Worm (Caenorhabditis elegans) whole organism, L4 larva: ENCODE data around the gene nspc-19.

Experiments
- D1046.2 ChIP-seq: fragments of 200-800 bp; sonication (Bioruptor generic); IDR thresholded peaks from 2 replicates; pipeline ENCODE4 v1.3.6; 2022; ENCODE audit warnings: missing genetic modification characterization, missing compliant biosample characterization
- F10B5.3 ChIP-seq: sonication (generic microtip); optimal IDR thresholded peaks from 2 replicates; lab custom pipeline; 2016; ENCODE audit warnings: mild to moderate bottlenecking, missing genetic modification characterization, missing compliant biosample characterization
- F37D6.2 ChIP-seq: sonication (generic microtip); optimal IDR thresholded peaks from 2 replicates; lab custom pipeline; 2016; ENCODE audit warnings: mild to moderate bottlenecking, missing genetic modification characterization, missing compliant biosample characterization
- T26A8.4 ChIP-seq: fragments of 200-800 bp; sonication (Bioruptor generic); IDR thresholded peaks from 2 replicates; pipeline ENCODE4 v1.3.6; 2022; ENCODE audit warnings: missing genetic modification characterization, missing compliant biosample characterization
- Y5F2A.4 ChIP-seq: fragments of 200-800 bp; sonication (Bioruptor generic); optimal IDR thresholded peaks from 2 replicates; lab custom pipeline; 2018; ENCODE audit warnings: mild to moderate bottlenecking, missing genetic modification characterization, missing compliant biosample characterization
- ceh-20 ChIP-seq: fragments of 200-800 bp; sonication (Bioruptor generic); IDR thresholded peaks from 2 replicates; pipeline ENCODE4 v1.3.6; 2022; ENCODE audit warnings: missing genetic modification reagents, missing genetic modification characterization, missing compliant biosample characterization
- ceh-62 ChIP-seq: sonication (generic microtip); optimal IDR thresholded peaks from 2 replicates; lab custom pipeline; 2017; ENCODE audit warnings: missing biosample characterization, missing genetic modification characterization
- ces-1 ChIP-seq: fragments of 150-350 bp; sonication (generic microtip); optimal IDR thresholded peaks from 4 replicates; lab custom pipeline; 2014; ENCODE audit warnings: missing biosample characterization, missing genetic modification reagents, missing genetic modification characterization
- daf-19 ChIP-seq: fragments of 200-800 bp; sonication (Bioruptor generic); conservative IDR thresholded peaks from 2 replicates; pipeline ENCODE4 v1.3.6; 2022; ENCODE audit warnings: missing genetic modification characterization, missing compliant biosample characterization
- daf-8 ChIP-seq: fragments of 200-800 bp; sonication (Bioruptor generic); IDR thresholded peaks from 2 replicates; pipeline ENCODE4 v1.3.6; 2022; ENCODE audit warnings: missing genetic modification characterization, missing compliant biosample characterization
- dmd-9 ChIP-seq: fragments of 200-800 bp; sonication (Bioruptor generic); IDR thresholded peaks from 2 replicates; pipeline ENCODE4 v1.3.6; 2022; ENCODE audit warnings: missing genetic modification reagents, missing genetic modification characterization, missing compliant biosample characterization
- dpl-1 ChIP-seq: fragments of 150-350 bp; optimal IDR thresholded peaks from 2 replicates; lab custom pipeline; 2014; ENCODE audit warnings: missing biosample characterization, missing genetic modification reagents, missing genetic modification characterization
- dve-1 ChIP-seq: sonication (generic microtip); optimal IDR thresholded peaks from 2 replicates; lab custom pipeline; 2017; ENCODE audit warnings: antibody characterized with exemption, mild to moderate bottlenecking, missing genetic modification characterization, missing compliant biosample characterization; ENCODE audit not compliant: insufficient read depth
- egl-27 ChIP-seq: sonication (generic microtip); optimal IDR thresholded peaks from 3 replicates; lab custom pipeline; 2017; ENCODE audit warnings: missing biosample characterization, missing genetic modification reagents, missing genetic modification characterization
- egl-43 ChIP-seq: fragments of 200-800 bp; sonication (Bioruptor generic); IDR thresholded peaks from 2 replicates; pipeline ENCODE4 v1.3.6; 2022; ENCODE audit warnings: missing genetic modification reagents, missing genetic modification characterization, missing compliant biosample characterization
- fkh-10 ChIP-seq: fragments of 150-350 bp; optimal IDR thresholded peaks from 2 replicates; lab custom pipeline; 2014; ENCODE audit warnings: missing biosample characterization, missing genetic modification reagents, missing genetic modification characterization
- hif-1 ChIP-seq, 2 experiments: sonication (generic microtip); optimal IDR thresholded peaks; 2 replicates each; lab custom pipeline; 2016 to 2017; ENCODE audit warnings: missing compliant biosample characterization in 2 of 2, missing genetic modification characterization in 2 of 2, missing genetic modification reagents in 2 of 2, missing genotype in 2 of 2, mild to moderate bottlenecking in 1 of 2
- hlh-11 ChIP-seq: fragments of 200-800 bp; sonication (Bioruptor generic); optimal IDR thresholded peaks from 2 replicates; lab custom pipeline; 2018; ENCODE audit warnings: mild to moderate bottlenecking, missing genetic modification characterization, missing compliant biosample characterization
- jun-1 ChIP-seq: fragments of 150-350 bp; optimal IDR thresholded peaks from 2 replicates; lab custom pipeline; 2014; ENCODE audit warnings: missing biosample characterization, missing genetic modification reagents, missing genetic modification characterization
- lsy-2 ChIP-seq, 2 experiments: fragments of 150-350 bp in 1 of 2; sonication (generic microtip) in 1 of 2; optimal IDR thresholded peaks; 2 replicates each; lab custom pipeline; 2014 to 2017; ENCODE audit warnings: missing biosample characterization in 2 of 2, missing genetic modification characterization in 2 of 2
- madf-5 ChIP-seq, 2 experiments: fragments of 200-800 bp; sonication (Bioruptor generic); IDR thresholded peaks; 2 replicates each; pipeline ENCODE4 v1.3.6; 2022; ENCODE audit warnings: missing compliant biosample characterization in 2 of 2, missing genetic modification characterization in 2 of 2
- mdl-1 ChIP-seq, 2 experiments: fragments of 150-350 bp in 1 of 2; sonication (generic microtip) in 1 of 2; optimal IDR thresholded peaks; 2 replicates each; lab custom pipeline; 2014 to 2017; ENCODE audit warnings: missing biosample characterization in 2 of 2, missing genetic modification characterization in 2 of 2
- mep-1 ChIP-seq: fragments of 150-350 bp; sonication (generic microtip); optimal IDR thresholded peaks from 3 replicates; lab custom pipeline; 2014; ENCODE audit warnings: missing biosample characterization, missing genetic modification characterization
- mes-2 ChIP-seq: sonication (generic microtip); optimal IDR thresholded peaks from 2 replicates; lab custom pipeline; 2016; ENCODE audit warnings: missing genotype, mild to moderate bottlenecking, missing genetic modification characterization, missing compliant biosample characterization; ENCODE audit not compliant: poor library complexity, severe bottlenecking
- nhr-102 ChIP-seq: sonication (generic microtip); optimal IDR thresholded peaks from 2 replicates; lab custom pipeline; 2016; ENCODE audit warnings: mild to moderate bottlenecking, missing genetic modification characterization, moderate library complexity, missing compliant biosample characterization
- nhr-11 ChIP-seq: fragments of 150-350 bp; optimal IDR thresholded peaks from 2 replicates; lab custom pipeline; 2014; ENCODE audit warnings: missing biosample characterization, missing genetic modification characterization
- nhr-111 ChIP-seq: fragments of 200-800 bp; sonication (Bioruptor generic); optimal IDR thresholded peaks from 2 replicates; lab custom pipeline; 2018; ENCODE audit warnings: mild to moderate bottlenecking, missing genetic modification characterization, missing compliant biosample characterization
- nhr-237 ChIP-seq: sonication (generic microtip); optimal IDR thresholded peaks from 2 replicates; lab custom pipeline; 2017; ENCODE audit warnings: missing biosample characterization, missing genetic modification characterization
- nhr-25 ChIP-seq: sonication (generic microtip); optimal IDR thresholded peaks from 2 replicates; lab custom pipeline; 2017; ENCODE audit warnings: missing genetic modification characterization, mild to moderate bottlenecking, missing compliant biosample characterization, antibody characterized with exemption, moderate library complexity, borderline replicate concordance; ENCODE audit not compliant: insufficient read depth
- php-3 ChIP-seq: fragments of 200-800 bp; sonication (Bioruptor generic); IDR thresholded peaks from 2 replicates; pipeline ENCODE4 v1.3.6; 2022; ENCODE audit warnings: missing genetic modification reagents, missing genetic modification characterization, missing compliant biosample characterization
- set-16 ChIP-seq: fragments of 200-800 bp; sonication (Bioruptor generic); IDR thresholded peaks from 2 replicates; pipeline ENCODE4 v1.3.6; 2022; ENCODE audit warnings: missing genetic modification reagents, missing genetic modification characterization, missing compliant biosample characterization
- skn-1 ChIP-seq: fragments of 150-350 bp; optimal IDR thresholded peaks from 2 replicates; lab custom pipeline; 2014; ENCODE audit warnings: missing biosample characterization, missing genetic modification characterization
- snpc-1.2 ChIP-seq: fragments of 200-800 bp; sonication (Bioruptor generic); IDR thresholded peaks from 2 replicates; pipeline ENCODE4 v1.3.6; 2022; ENCODE audit warnings: missing genetic modification reagents, missing genetic modification characterization, missing compliant biosample characterization
- snpc-4 ChIP-seq: fragments of 150-350 bp; optimal IDR thresholded peaks from 2 replicates; lab custom pipeline; 2014; ENCODE audit warnings: missing biosample characterization, missing genetic modification characterization
- tra-1 ChIP-seq: fragments of 200-800 bp; sonication (Bioruptor generic); IDR thresholded peaks from 2 replicates; pipeline ENCODE4 v1.3.6; 2022; ENCODE audit warnings: missing genetic modification reagents, missing genetic modification characterization, missing compliant biosample characterization
- unc-62 ChIP-seq, 3 experiments: fragments of 150-350 bp in 1 of 3; sonication (generic microtip); optimal IDR thresholded peaks in 2 of 3; peaks in 1 of 3; 1 replicate in 1 of 3; 2 replicates in 2 of 3; lab custom pipeline; 2014 to 2017; ENCODE audit warnings: missing biosample characterization in 3 of 3, missing genetic modification characterization in 3 of 3, missing genetic modification reagents in 3 of 3, missing genotype in 1 of 3
- zag-1 ChIP-seq: fragments of 150-350 bp; optimal IDR thresholded peaks from 2 replicates; lab custom pipeline; 2014; ENCODE audit warnings: missing biosample characterization, missing genetic modification characterization
- zip-2 ChIP-seq: fragments of 150-350 bp; optimal IDR thresholded peaks from 2 replicates; lab custom pipeline; 2014; ENCODE audit warnings: missing biosample characterization, missing genetic modification characterization
- ztf-11 ChIP-seq: fragments of 150-350 bp; optimal IDR thresholded peaks from 2 replicates; lab custom pipeline; 2014; ENCODE audit warnings: missing biosample characterization, missing genetic modification characterization

The nspc-19 gene

ce11 chrX:14480248-14480647, 48.3 kb upstream of the nspc-19 start, which contains the start of gene gfi-3 (continued):
- TF ChIP-seq skn-1 (tag; lab: Kevin White, UChicago) = no peak
- peak; percentile 61; the same call in 1 of the 2 replicates for TF ChIP-seq tra-1 (GFP tag; lab: Robert Waterston, UW)
- peak; percentile 64; the same call in 1 of the 2 replicates for TF ChIP-seq egl-43 (GFP tag; lab: Robert Waterston, UW)
- no peak for TF ChIP-seq Y5F2A.4 (GFP tag; lab: Kevin White, UChicago)
- peak; percentile 55 for TF ChIP-seq snpc-4 (tag; lab: Kevin White, UChicago)
- TF ChIP-seq ceh-62 (tag; lab: Kevin White, UChicago) = no peak
- TF ChIP-seq D1046.2 = no peak
- TF ChIP-seq mdl-1 (tag; optimal IDR thresholded peaks at IDR 0.05; lab: Kevin White, UChicago) = peak in 1 of 2 experiments; percentile 45
- no peak for TF ChIP-seq daf-8
- TF ChIP-seq dpl-1 (GFP tag; lab: Kevin White, UChicago) = peak; percentile 81
- no peak for TF ChIP-seq egl-27 (tag; lab: Kevin White, UChicago)
- no peak for TF ChIP-seq ces-1 (GFP tag; lab: Kevin White, UChicago)
- no peak; the same call in 1 of the 2 replicates for TF ChIP-seq set-16 (GFP tag; lab: Robert Waterston, UW)
- TF ChIP-seq daf-19 (GFP tag; lab: Robert Waterston, UW) = no peak
- TF ChIP-seq jun-1 = no peak
- TF ChIP-seq mes-2 (tag; lab: Kevin White, UChicago) = peak; percentile 89
- TF ChIP-seq snpc-1.2 (GFP tag; lab: Robert Waterston, UW) = no peak
- peak; percentile 53 for TF ChIP-seq F37D6.2 (tag; lab: Kevin White, UChicago)
- peak; percentile 79 for TF ChIP-seq nhr-102 (tag; lab: Kevin White, UChicago)
- no peak for TF ChIP-seq F10B5.3
- TF ChIP-seq ceh-20 (GFP tag; lab: Robert Waterston, UW) = peak; percentile 71; the same call in 1 of the 2 replicates
- no peak for TF ChIP-seq unc-62 (GFP tag; optimal IDR thresholded peaks at IDR 0.05 in 1 of 2; lab: Kevin White, UChicago)
- no peak for TF ChIP-seq unc-62 (tag; optimal IDR thresholded peaks at IDR 0.05; lab: Kevin White, UChicago)
- TF ChIP-seq nhr-237 (tag; lab: Kevin White, UChicago) = no peak
- no peak for TF ChIP-seq nhr-111 (GFP tag; lab: Kevin White, UChicago)
- TF ChIP-seq nhr-25 (tag; lab: Kevin White, UChicago) = peak; percentile 50
- no peak for TF ChIP-seq php-3 (GFP tag; lab: Robert Waterston, UW)
- TF ChIP-seq T26A8.4 (GFP tag; lab: Robert Waterston, UW) = peak; percentile 77
- TF ChIP-seq ztf-11 (tag; lab: Kevin White, UChicago) = no peak
- no peak for TF ChIP-seq dmd-9
- peak; percentile 43 for TF ChIP-seq nhr-11 (tag; lab: Kevin White, UChicago)
- no peak for TF ChIP-seq madf-5 (GFP tag; IDR thresholded peaks at IDR 0.05; lab: Robert Waterston, UW)
- TF ChIP-seq zip-2 (tag; lab: Kevin White, UChicago) = no peak
- TF ChIP-seq dve-1 (tag; lab: Kevin White, UChicago) = peak; percentile 95
- TF ChIP-seq lsy-2 (tag; optimal IDR thresholded peaks at IDR 0.05; lab: Kevin White, UChicago) = peak in 1 of 2 experiments; percentile 85
- peak in 1 of 2 experiments; percentile 58 for TF ChIP-seq hif-1 (tag; optimal IDR thresholded peaks at IDR 0.05; lab: Kevin White, UChicago)
- TF ChIP-seq fkh-10 (GFP tag; lab: Kevin White, UChicago) = peak; percentile 31

- TF ChIP-seq hlh-11 (tag; lab: Kevin White, UChicago) (peak; percentile 4), D1046.2 (0 out of 2 replicates have a peak, but pooled peaks have one; percentile 52), zag-1 (tag; lab: Kevin White, UChicago) (no peak), mep-1 (no peak), set-16 (GFP tag; lab: Robert Waterston, UW) (peak; percentile 76)
These were observed 46.9 kb upstream of the nspc-19 start for ce11 chrX:14481637-14482036.
